Worm (Caenorhabditis elegans) whole organism, L2 larva: ENCODE measurements around the gene T24A6.16.

Experiments used
- R02D3.7 ChIP-seq: fragments of 150-350 bp; optimal IDR thresholded peaks from 2 replicates; lab custom pipeline; 2014; ENCODE audit warnings: missing biosample characterization, missing genetic modification characterization
- ama-1 ChIP-seq: fragments of 150-350 bp; optimal IDR thresholded peaks from 2 replicates; lab custom pipeline; 2018; ENCODE audit warnings: inconsistent platforms
- egl-27 ChIP-seq: sonication (generic microtip); optimal IDR thresholded peaks from 3 replicates; lab custom pipeline; 2017; ENCODE audit warnings: missing biosample characterization, missing genetic modification reagents, missing genetic modification characterization
- gmeb-1 ChIP-seq: fragments of 150-350 bp; optimal IDR thresholded peaks from 2 replicates; lab custom pipeline; 2014; ENCODE audit warnings: missing biosample characterization, missing genetic modification characterization
- lin-11 ChIP-seq: fragments of 150-350 bp; sonication (generic microtip); optimal IDR thresholded peaks from 2 replicates; lab custom pipeline; 2014; ENCODE audit warnings: missing biosample characterization, missing genetic modification characterization, inconsistent platforms, mixed read lengths
- lin-13 ChIP-seq: fragments of 150-350 bp; optimal IDR thresholded peaks from 2 replicates; lab custom pipeline; 2014; ENCODE audit warnings: missing biosample characterization, missing genetic modification reagents, missing genetic modification characterization
- lsy-2 ChIP-seq, 2 experiments: fragments of 150-350 bp in 1 of 2; sonication (generic microtip) in 1 of 2; optimal IDR thresholded peaks; 2 replicates each; lab custom pipeline; 2014 to 2017; ENCODE audit warnings: missing biosample characterization in 2 of 2, missing genetic modification characterization in 2 of 2
- mab-5 ChIP-seq: fragments of 150-350 bp; optimal IDR thresholded peaks from 2 replicates; lab custom pipeline; 2014; ENCODE audit warnings: missing biosample characterization, missing genetic modification characterization
- nhr-10 ChIP-seq: sonication (generic microtip); optimal IDR thresholded peaks from 2 replicates; lab custom pipeline; 2017; ENCODE audit warnings: missing biosample characterization, missing genetic modification characterization
- nhr-12 ChIP-seq: fragments of 150-350 bp; optimal IDR thresholded peaks from 2 replicates; lab custom pipeline; 2014; ENCODE audit warnings: missing biosample characterization, missing genetic modification characterization
- nhr-77 ChIP-seq: fragments of 150-350 bp; optimal IDR thresholded peaks from 2 replicates; lab custom pipeline; 2014; ENCODE audit warnings: missing biosample characterization, missing genetic modification characterization
- snpc-4 ChIP-seq: fragments of 150-350 bp; optimal IDR thresholded peaks from 2 replicates; lab custom pipeline; 2014; ENCODE audit warnings: missing biosample characterization, missing genetic modification characterization
- unc-39 ChIP-seq: fragments of 150-350 bp; optimal IDR thresholded peaks from 2 replicates; lab custom pipeline; 2014; ENCODE audit warnings: missing biosample characterization, missing genetic modification characterization

DNA sequence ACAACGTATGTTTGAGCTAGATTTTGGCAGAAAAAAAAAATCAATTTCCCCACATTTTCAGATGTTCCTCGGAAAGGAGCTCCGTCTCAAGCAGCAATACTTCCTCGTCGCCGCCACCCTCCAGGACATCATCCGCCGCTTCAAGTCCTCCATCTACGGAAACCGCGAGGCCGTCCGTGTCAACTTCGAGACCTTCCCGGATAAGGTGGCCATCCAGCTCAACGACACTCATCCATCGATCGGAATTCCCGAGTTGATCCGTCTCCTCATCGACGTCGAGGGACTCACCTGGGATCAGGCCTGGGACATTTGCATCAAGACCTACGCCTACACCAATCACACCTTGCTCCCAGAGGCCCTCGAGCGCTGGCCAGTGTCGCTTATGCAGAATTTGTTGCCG is 19.9 kb upstream of the T24A6.16 start:
- TF ChIP-seq egl-27 (tag; lab: Kevin White, UChicago) (no peak), ama-1 (lab: Kevin White, UChicago) (no peak), R02D3.7 (no peak), lsy-2 (tag; optimal IDR thresholded peaks at IDR 0.05; lab: Kevin White, UChicago) (no peak), nhr-10 (no peak), snpc-4 (tag; lab: Kevin White, UChicago) (no peak), lin-13 (GFP tag; lab: Kevin White, UChicago) (no peak), gmeb-1 (no peak), nhr-77 (tag; lab: Kevin White, UChicago) (no peak), unc-39 (no peak), mab-5 (tag; lab: Kevin White, UChicago) (no peak), lin-11 (no peak), nhr-12 (no peak)
